Fruit fly (Drosophila melanogaster): ENCODE measurements around the gene CCHa2.
A peak's percentile ranks its signal among the peaks of the same experiment; 100 is the strongest.

dm6 chr3R:13401722-13402296 lies 6.8 kb upstream of the CCHa2 start, which contains the start of gene GILT1:
- TF ChIP-seq Mnt (GFP tag; optimal IDR thresholded peaks at IDR 0.05) (peak; percentile 43), cic (GFP tag; optimal IDR thresholded peaks at IDR 0.05) (peak; percentile 22), Clk (GFP tag; optimal IDR thresholded peaks at IDR 0.05) (no peak), CG12768 (GFP tag; optimal IDR thresholded peaks at IDR 0.05) (no peak), kay (GFP tag; ENCODE audit: borderline replicate concordance) (peak; percentile 69), pad (GFP tag; optimal IDR thresholded peaks at IDR 0.05) (peak; percentile 59), CG5204 (GFP tag; optimal IDR thresholded peaks at IDR 0.05) (no peak), tj (GFP tag; optimal IDR thresholded peaks at IDR 0.05) (peak; percentile 1), cnc (optimal IDR thresholded peaks at IDR 0.05) (no peak), Crg-1 (GFP tag; optimal IDR thresholded peaks at IDR 0.05) (no peak)

All from whole organism, adult.